Worm (Caenorhabditis elegans) whole organism, young adult: ENCODE measurements around the gene F57G8.7.

Experiments
- B0035.1 ChIP-seq: sonication (generic microtip); optimal IDR thresholded peaks from 2 replicates; lab custom pipeline; 2016; ENCODE audit warnings: missing genetic modification characterization, mild to moderate bottlenecking, missing compliant biosample characterization, missing genotype, missing genetic modification reagents
- C06A6.2 ChIP-seq: fragments of 200-800 bp; sonication (Bioruptor generic); conservative IDR thresholded peaks from 2 replicates; pipeline ENCODE4 v1.3.6; 2022; ENCODE audit warnings: missing genetic modification characterization, missing compliant biosample characterization
- F10E7.11 ChIP-seq: sonication (generic microtip); optimal IDR thresholded peaks from 2 replicates; lab custom pipeline; 2017; ENCODE audit warnings: mild to moderate bottlenecking, missing genetic modification characterization, moderate library complexity, missing compliant biosample characterization
- K12H6.12 ChIP-seq: fragments of 200-800 bp; sonication (Bioruptor generic); optimal IDR thresholded peaks from 2 replicates; lab custom pipeline; 2018; ENCODE audit warnings: mild to moderate bottlenecking, missing genetic modification characterization, missing compliant biosample characterization
- T26A5.8 ChIP-seq: sonication (generic microtip); optimal IDR thresholded peaks from 2 replicates; lab custom pipeline; 2016; ENCODE audit warnings: missing genetic modification characterization, missing compliant biosample characterization
- Y53G8AR.9 ChIP-seq: fragments of 200-800 bp; sonication (Bioruptor generic); conservative IDR thresholded peaks from 2 replicates; pipeline ENCODE4 v1.3.6; 2022; ENCODE audit warnings: missing genetic modification reagents, missing genetic modification characterization, missing compliant biosample characterization
- akir-1 ChIP-seq: fragments of 200-800 bp; sonication (Bioruptor generic); optimal IDR thresholded peaks from 2 replicates; lab custom pipeline; 2018; ENCODE audit warnings: mild to moderate bottlenecking, missing genetic modification characterization, moderate library complexity, missing compliant biosample characterization
- aptf-2 ChIP-seq: fragments of 200-800 bp; sonication (Bioruptor generic); conservative IDR thresholded peaks from 2 replicates; pipeline ENCODE4 v1.3.6; 2022; ENCODE audit warnings: missing genetic modification reagents, missing genetic modification characterization, missing compliant biosample characterization
- atf-7 ChIP-seq: sonication (generic microtip); optimal IDR thresholded peaks from 2 replicates; lab custom pipeline; 2017; ENCODE audit warnings: mild to moderate bottlenecking, missing genetic modification characterization, missing compliant biosample characterization
- athp-1 ChIP-seq: sonication (generic microtip); optimal IDR thresholded peaks from 2 replicates; lab custom pipeline; 2017; ENCODE audit warnings: mild to moderate bottlenecking, missing genetic modification characterization, missing compliant biosample characterization
- bed-1 ChIP-seq: fragments of 200-800 bp; sonication (Bioruptor generic); IDR thresholded peaks from 2 replicates; pipeline ENCODE4 v1.3.6; 2022; ENCODE audit warnings: missing genetic modification reagents, missing genetic modification characterization, missing compliant biosample characterization
- cebp-1 ChIP-seq, 2 experiments: fragments of 200-800 bp in 1 of 2; sonication (Bioruptor generic) in 1 of 2; sonication (generic microtip) in 1 of 2; IDR thresholded peaks in 1 of 2; optimal IDR thresholded peaks in 1 of 2; 2 replicates each; pipeline versions ENCODE4 v1.3.6 to Lab custom; 2017 to 2022; ENCODE audit warnings: missing compliant biosample characterization in 2 of 2, missing genetic modification characterization in 2 of 2, mild to moderate bottlenecking in 1 of 2, missing genetic modification reagents in 1 of 2, moderate library complexity in 1 of 2
- gei-17 ChIP-seq: fragments of 200-800 bp; sonication (Bioruptor generic); optimal IDR thresholded peaks from 2 replicates; lab custom pipeline; 2018; ENCODE audit warnings: mild to moderate bottlenecking, missing genetic modification characterization, missing compliant biosample characterization
- hlh-12 ChIP-seq: sonication (generic microtip); optimal IDR thresholded peaks from 2 replicates; lab custom pipeline; 2016; ENCODE audit warnings: missing genetic modification characterization, missing compliant biosample characterization
- hmg-20 ChIP-seq: fragments of 200-800 bp; sonication (Bioruptor generic); IDR thresholded peaks from 2 replicates; pipeline ENCODE4 v1.3.6; 2022; ENCODE audit warnings: missing genetic modification reagents, missing genetic modification characterization, missing compliant biosample characterization
- let-607 ChIP-seq, 2 experiments: fragments of 200-800 bp in 1 of 2; sonication (Bioruptor generic) in 1 of 2; sonication (generic microtip) in 1 of 2; optimal IDR thresholded peaks; 2 replicates each; lab custom pipeline; 2016 to 2018; ENCODE audit warnings: mild to moderate bottlenecking in 2 of 2, missing compliant biosample characterization in 2 of 2, missing genetic modification characterization in 2 of 2, moderate library complexity in 2 of 2, missing genotype in 1 of 2
- madf-10 ChIP-seq: sonication (generic microtip); optimal IDR thresholded peaks from 2 replicates; lab custom pipeline; 2016; ENCODE audit warnings: mild to moderate bottlenecking, missing genetic modification characterization, missing compliant biosample characterization
- madf-3 ChIP-seq: fragments of 200-800 bp; sonication (Bioruptor generic); IDR thresholded peaks from 2 replicates; pipeline ENCODE4 v1.3.6; 2022; ENCODE audit warnings: missing genetic modification reagents, missing genetic modification characterization, missing compliant biosample characterization
- nfya-2 ChIP-seq: fragments of 200-800 bp; sonication (Bioruptor generic); IDR thresholded peaks from 2 replicates; pipeline ENCODE4 v1.3.6; 2022; ENCODE audit warnings: missing genetic modification reagents, missing genetic modification characterization, missing compliant biosample characterization
- nfyb-1 ChIP-seq: fragments of 200-800 bp; sonication (Bioruptor generic); IDR thresholded peaks from 2 replicates; pipeline ENCODE4 v1.3.6; 2022; ENCODE audit warnings: missing genetic modification reagents, missing genetic modification characterization, missing compliant biosample characterization
- nhr-80 ChIP-seq: sonication (generic microtip); optimal IDR thresholded peaks from 2 replicates; lab custom pipeline; 2016; ENCODE audit warnings: missing genetic modification characterization, missing compliant biosample characterization
- rec-8 ChIP-seq, 2 experiments: sonication (generic microtip); optimal IDR thresholded peaks; 2 replicates each; lab custom pipeline; 2016; ENCODE audit warnings: mild to moderate bottlenecking in 2 of 2, missing genetic modification characterization in 2 of 2, missing genetic modification reagents in 2 of 2, missing genotype in 2 of 2, missing biosample characterization in 1 of 2, missing compliant biosample characterization in 1 of 2, moderate library complexity in 1 of 2
- rpc-1 ChIP-seq, 2 experiments: fragments of 150-350 bp in 1 of 2; sonication (generic microtip) in 1 of 2; optimal IDR thresholded peaks; 2 replicates each; lab custom pipeline; 2014 to 2018; ENCODE audit warnings: missing biosample characterization in 1 of 2, missing genetic modification characterization in 1 of 2, missing genetic modification reagents in 1 of 2, missing genotype in 1 of 2
- sptf-2 ChIP-seq: fragments of 200-800 bp; sonication (Bioruptor generic); optimal IDR thresholded peaks from 2 replicates; lab custom pipeline; 2018; ENCODE audit warnings: mild to moderate bottlenecking, missing genetic modification characterization, missing compliant biosample characterization
- tbp1 ChIP-seq: fragments of 200-800 bp; sonication (Bioruptor generic); optimal IDR thresholded peaks from 2 replicates; lab custom pipeline; 2018; ENCODE audit warnings: mild to moderate bottlenecking, missing genetic modification characterization, missing compliant biosample characterization
- zim-3 ChIP-seq: sonication (generic microtip); optimal IDR thresholded peaks from 2 replicates; lab custom pipeline; 2017; ENCODE audit warnings: mild to moderate bottlenecking, missing genetic modification characterization, moderate library complexity, missing compliant biosample characterization
- ztf-25 ChIP-seq: fragments of 200-800 bp; sonication (Bioruptor generic); IDR thresholded peaks from 2 replicates; pipeline ENCODE4 v1.3.6; 2022; ENCODE audit warnings: missing genetic modification reagents, missing genetic modification characterization, missing compliant biosample characterization
- ztf-3 ChIP-seq: fragments of 200-800 bp; sonication (Bioruptor generic); optimal IDR thresholded peaks from 2 replicates; lab custom pipeline; 2018; ENCODE audit warnings: mild to moderate bottlenecking, missing genetic modification characterization, missing compliant biosample characterization
- ztf-6 ChIP-seq: fragments of 200-800 bp; sonication (Bioruptor generic); IDR thresholded peaks from 2 replicates; pipeline ENCODE4 v1.3.6; 2022; ENCODE audit warnings: missing genetic modification reagents, missing genetic modification characterization, missing compliant biosample characterization

The F57G8.7 gene

ce11 chrV:16287619-16288018, 41.3 kb upstream of the F57G8.7 start, which contains the start of gene F28G4.3:
F28G4.3 (minus strand) TSS chrV:16287719.
- TF ChIP-seq rpc-1 (optimal IDR thresholded peaks at IDR 0.05; lab: Kevin White, UChicago) (no peak), rpc-1 (tag; optimal IDR thresholded peaks at IDR 0.05; lab: Kevin White, UChicago) (no peak), tbp1 (GFP tag; lab: Kevin White, UChicago) (no peak), T26A5.8 (tag; lab: Kevin White, UChicago) (no peak)

- TF ChIP-seq nhr-80 (tag; lab: Kevin White, UChicago) (peak; percentile 15), zim-3 (tag; lab: Kevin White, UChicago) (no peak)
Measured at ce11 chrV:16292409-16292808, 36.5 kb upstream of the F57G8.7 start, which contains the start of gene oac-5. oac-5 (plus strand) TSS chrV:16292709.

ce11 chrV:16297070-16297469, 31.9 kb upstream of the F57G8.7 start, which contains the start of gene srbc-83:
srbc-83 (plus strand) TSS chrV:16297370.
- TF ChIP-seq ztf-6 (GFP tag; lab: Robert Waterston, UW): no peak
- no peak for TF ChIP-seq madf-3 (GFP tag; lab: Robert Waterston, UW)
- TF ChIP-seq hlh-12 (tag; lab: Kevin White, UChicago): no peak
- TF ChIP-seq atf-7 (tag; lab: Kevin White, UChicago): no peak

- TF ChIP-seq akir-1 (GFP tag; lab: Kevin White, UChicago) (no peak), bed-1 (no peak)
- TF ChIP-seq, all 124 proteins: peak for 0
Measured at ce11 chrV:16298669-16299068, 30.3 kb upstream of the F57G8.7 start, which contains the start of gene srbc-84. srbc-84 (plus strand) TSS chrV:16298969.

ce11 chrV:16299834-16300233, 29.1 kb upstream of the F57G8.7 start:
- no peak for TF ChIP-seq ztf-3 (GFP tag; lab: Kevin White, UChicago)
- peak; percentile 97 for TF ChIP-seq madf-10

- TF ChIP-seq nfya-2 (no peak), nfyb-1 (GFP tag; lab: Robert Waterston, UW) (no peak), cebp-1 (GFP tag; IDR thresholded peaks at IDR 0.05; lab: Robert Waterston, UW) (no peak), cebp-1 (tag; optimal IDR thresholded peaks at IDR 0.05; lab: Kevin White, UChicago) (no peak), ztf-25 (no peak), let-607 (tag; optimal IDR thresholded peaks at IDR 0.05; lab: Kevin White, UChicago) (no peak), K12H6.12 (tag; lab: Kevin White, UChicago) (no peak), Y53G8AR.9 (GFP tag; lab: Robert Waterston, UW) (no peak), hmg-20 (GFP tag; lab: Robert Waterston, UW) (no peak), athp-1 (no peak), C06A6.2 (GFP tag; lab: Robert Waterston, UW) (no peak), gei-17 (GFP tag; lab: Kevin White, UChicago) (no peak), sptf-2 (GFP tag; lab: Kevin White, UChicago) (no peak), rec-8 (tag; optimal IDR thresholded peaks at IDR 0.05; lab: Kevin White, UChicago) (no peak), F10E7.11 (tag; lab: Kevin White, UChicago) (no peak), aptf-2 (no peak), tbp1 (GFP tag; lab: Kevin White, UChicago) (no peak), B0035.1 (no peak)
Measured at ce11 chrV:16300276-16300675, 28.7 kb upstream of the F57G8.7 start, which contains the start of gene srbc-82. srbc-82 (plus strand) TSS chrV:16300576.
